Worm (Caenorhabditis elegans): ENCODE measurements around the gene C16A3.5.
A peak's percentile ranks its signal among the peaks of the same experiment; 100 is the strongest.

The C16A3.5 gene

ce11 chrIII:6356764-6357163 lies 23.8 kb upstream of the C16A3.5 start:
- TF ChIP-seq dmd-4 (tag; optimal IDR thresholded peaks at IDR 0.05; ENCODE audit: borderline replicate concordance) (no peak), ceh-2 (tag; optimal IDR thresholded peaks at IDR 0.05) (no peak), ceh-34 (tag; optimal IDR thresholded peaks at IDR 0.05) (no peak), unc-3 (GFP tag; conservative IDR thresholded peaks at IDR 0.05) (no peak), unc-3 (tag; optimal IDR thresholded peaks at IDR 0.05) (no peak), rnt-1 (tag; optimal IDR thresholded peaks at IDR 0.05) (no peak), pag-3 (tag; optimal IDR thresholded peaks at IDR 0.05; ENCODE audit: borderline replicate concordance) (no peak)

DNA sequence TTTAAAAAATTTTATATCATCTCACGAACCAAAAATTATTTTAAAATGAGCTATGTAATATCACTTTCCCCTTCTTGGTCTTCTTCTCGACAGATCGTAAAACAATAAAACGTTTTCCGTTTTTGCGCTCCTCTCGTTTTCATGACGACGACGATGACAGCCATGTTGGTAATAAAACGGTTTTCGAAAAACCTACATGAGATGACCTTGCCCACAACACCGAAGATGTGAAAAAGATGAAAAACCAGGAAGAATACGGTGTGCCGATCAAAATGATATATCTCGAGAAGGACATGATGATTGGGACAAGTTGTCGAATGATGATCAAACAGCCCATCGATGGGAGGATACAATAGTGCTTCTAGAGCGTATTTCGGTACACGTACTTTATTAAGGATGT lies 21.9 kb upstream of the C16A3.5 start:
- TF ChIP-seq sox-2 (GFP tag; IDR thresholded peaks at IDR 0.05) (no peak), ceh-14 (tag; optimal IDR thresholded peaks at IDR 0.05) (no peak), K02D7.2 (tag; optimal IDR thresholded peaks at IDR 0.05) (no peak), hlh-8 (tag; optimal IDR thresholded peaks at IDR 0.05) (no peak), nhr-11 (tag; optimal IDR thresholded peaks at IDR 0.05) (no peak), ets-4 (tag; optimal IDR thresholded peaks at IDR 0.05) (no peak), pros-1 (tag; optimal IDR thresholded peaks at IDR 0.05) (no peak), ceh-19 (GFP tag; optimal IDR thresholded peaks at IDR 0.05) (no peak), ceh-22 (tag; optimal IDR thresholded peaks at IDR 0.05) (no peak), pha-2 (tag; optimal IDR thresholded peaks at IDR 0.05) (no peak), ama-1 (optimal IDR thresholded peaks at IDR 0.05) (no peak), C38D4.7 (GFP tag; optimal IDR thresholded peaks at IDR 0.05) (no peak), madf-2 (tag; optimal IDR thresholded peaks at IDR 0.05) (no peak), ttx-3 (tag; optimal IDR thresholded peaks at IDR 0.05) (no peak), ref-2 (tag; optimal IDR thresholded peaks at IDR 0.05) (no peak)

ce11 chrIII:6359171-6359854 lies 21.3 kb upstream of the C16A3.5 start:
- TF ChIP-seq C38D4.7 (GFP tag; optimal IDR thresholded peaks at IDR 0.05) (no peak), hlh-30 (tag; optimal IDR thresholded peaks at IDR 0.05; ENCODE audit: insufficient read depth) (peak; percentile 2)

- TF ChIP-seq unc-55 (GFP tag; optimal IDR thresholded peaks at IDR 0.05) (peak; percentile 25), syd-9 (tag; optimal IDR thresholded peaks at IDR 0.05) (no peak), unc-3 (GFP tag; conservative IDR thresholded peaks at IDR 0.05) (no peak), unc-3 (tag; optimal IDR thresholded peaks at IDR 0.05) (no peak), dve-1 (tag; optimal IDR thresholded peaks at IDR 0.05) (no peak), ztf-16 (tag; optimal IDR thresholded peaks at IDR 0.05) (no peak), hlh-6 (tag; optimal IDR thresholded peaks at IDR 0.05) (no peak), ceh-18 (tag; optimal IDR thresholded peaks at IDR 0.05) (peak; percentile 34), eyg-1 (tag; optimal IDR thresholded peaks at IDR 0.05) (no peak), pqm-1 (tag; optimal IDR thresholded peaks at IDR 0.05) (no peak)
Measured at ce11 chrIII:6360114-6360513, 20.5 kb upstream of the C16A3.5 start.

DNA sequence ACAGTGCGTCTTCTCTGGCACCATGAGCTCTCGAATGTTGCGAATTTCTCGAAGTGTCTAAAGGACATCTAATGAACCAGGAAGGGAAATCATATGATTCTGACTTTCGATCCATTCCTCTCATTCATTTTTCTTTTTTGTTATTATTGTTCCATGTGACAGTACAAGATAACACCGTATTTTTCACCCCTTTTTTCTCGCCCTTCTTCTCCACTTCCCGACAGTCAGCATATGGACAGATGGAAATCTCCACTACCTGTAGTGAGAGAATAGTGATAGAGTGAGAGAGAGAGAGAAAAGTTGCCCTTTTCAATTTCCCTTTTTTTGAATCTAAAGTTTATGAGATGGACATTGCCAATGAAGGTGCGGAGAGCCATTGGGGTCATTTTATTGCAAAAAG lies 19.7 kb upstream of the C16A3.5 start:
- no peak for TF ChIP-seq ahr-1 (tag; optimal IDR thresholded peaks at IDR 0.05)
- no peak for TF ChIP-seq ceh-9 (tag; optimal IDR thresholded peaks at IDR 0.05)
- TF ChIP-seq pros-1 (tag; optimal IDR thresholded peaks at IDR 0.05) = no peak
- no peak for TF ChIP-seq zip-5 (tag; optimal IDR thresholded peaks at IDR 0.05)

DNA sequence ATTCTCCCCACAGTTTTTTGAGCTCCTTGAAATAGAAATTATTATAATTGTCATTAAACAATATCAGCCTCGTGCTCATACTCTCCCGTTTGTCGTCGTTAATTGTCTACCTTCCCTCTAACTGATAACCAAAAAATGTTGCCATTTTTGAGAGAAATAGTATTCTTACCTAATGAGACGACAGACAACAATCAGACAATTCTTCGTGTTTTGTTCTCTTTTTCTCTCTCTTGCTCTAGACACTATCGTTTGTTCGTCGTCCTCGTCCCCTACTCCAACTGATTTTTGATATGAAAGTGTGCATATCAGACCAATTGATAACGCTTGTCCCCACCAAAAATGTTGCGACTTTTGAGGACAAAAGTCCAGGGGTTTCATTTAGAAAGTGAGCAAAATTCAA lies 19.0 kb upstream of the C16A3.5 start:
- no peak for TF ChIP-seq rnt-1 (tag; optimal IDR thresholded peaks at IDR 0.05)
- TF ChIP-seq ceh-31 (tag; optimal IDR thresholded peaks at IDR 0.05) = no peak
- peak; percentile 91 for TF ChIP-seq elt-2 (tag; optimal IDR thresholded peaks at IDR 0.05)

Measured in whole organism, late embryonic.